Worm (Caenorhabditis elegans): ENCODE data around the gene F09F7.6.

ce11 chrIII:5504164-5504563 is 47.8 kb downstream of the F09F7.6 start:
- TF ChIP-seq hmbx-1 (tag; optimal IDR thresholded peaks at IDR 0.05) (no peak), tbx-37 (GFP tag; conservative IDR thresholded peaks at IDR 0.05) (no peak), ama-1 (optimal IDR thresholded peaks at IDR 0.05) (no peak)
